Worm (Caenorhabditis elegans) whole organism, L3 larva: ENCODE measurements around the gene pfk-1.1.

ENCODE experiments used
- ama-1 ChIP-seq: fragments of 150-350 bp; optimal IDR thresholded peaks from 2 replicates; lab custom pipeline; 2018
- ceh-16 ChIP-seq: sonication (generic microtip); optimal IDR thresholded peaks from 2 replicates; lab custom pipeline; 2017; ENCODE audit warnings: missing biosample characterization, missing genetic modification characterization
- ceh-28 ChIP-seq: fragments of 150-350 bp; optimal IDR thresholded peaks from 2 replicates; lab custom pipeline; 2014; ENCODE audit warnings: missing biosample characterization, missing genetic modification reagents, missing genetic modification characterization
- egl-27 ChIP-seq: sonication (generic microtip); optimal IDR thresholded peaks from 4 replicates; lab custom pipeline; 2017; ENCODE audit warnings: missing biosample characterization, missing genetic modification reagents, missing genetic modification characterization
- jun-1 ChIP-seq: fragments of 150-350 bp; optimal IDR thresholded peaks from 2 replicates; lab custom pipeline; 2014; ENCODE audit warnings: missing biosample characterization, missing genetic modification reagents, missing genetic modification characterization
- lin-15B ChIP-seq: fragments of 150-350 bp; optimal IDR thresholded peaks from 2 replicates; lab custom pipeline; 2014; ENCODE audit warnings: missing biosample characterization, missing genetic modification characterization
- lin-39 ChIP-seq: fragments of 150-350 bp; optimal IDR thresholded peaks from 2 replicates; lab custom pipeline; 2018; ENCODE audit warnings: missing biosample characterization, missing genetic modification reagents, missing genetic modification characterization
- nhr-237 ChIP-seq: fragments of 150-350 bp; optimal IDR thresholded peaks from 2 replicates; lab custom pipeline; 2014; ENCODE audit warnings: missing biosample characterization, missing genetic modification characterization
- skn-1 ChIP-seq: fragments of 150-350 bp; optimal IDR thresholded peaks from 2 replicates; lab custom pipeline; 2014; ENCODE audit warnings: missing biosample characterization, missing genetic modification characterization
- unc-39 ChIP-seq: sonication (generic microtip); optimal IDR thresholded peaks from 4 replicates; lab custom pipeline; 2017; ENCODE audit warnings: missing biosample characterization, missing genetic modification characterization

ce11 chrX:2921737-2922136 lies 18.9 kb upstream of the pfk-1.1 start:
- TF ChIP-seq nhr-237, result no peak
- TF ChIP-seq lin-15B (tag; lab: Kevin White, UChicago), result no peak
- TF ChIP-seq skn-1, result no peak
- TF ChIP-seq ceh-28 (tag; lab: Kevin White, UChicago), result no peak
- TF ChIP-seq lin-39 (tag; lab: Kevin White, UChicago), result no peak
- TF ChIP-seq egl-27, result no peak
- TF ChIP-seq jun-1 (tag; lab: Kevin White, UChicago), result no peak
- TF ChIP-seq ceh-16 (tag; lab: Kevin White, UChicago), result no peak
- no peak for TF ChIP-seq unc-39
- TF ChIP-seq ama-1, result no peak
